Worm (Caenorhabditis elegans) whole organism, L2 larva: ENCODE measurements around the gene C08E8.4.

Experiments used
- C34F6.9 ChIP-seq: fragments of 150-350 bp; optimal IDR thresholded peaks from 2 replicates; lab custom pipeline; 2014; ENCODE audit warnings: missing biosample characterization, missing genetic modification characterization
- F13H6.1 ChIP-seq: sonication (generic microtip); optimal IDR thresholded peaks from 2 replicates; lab custom pipeline; 2016; ENCODE audit warnings: missing genetic modification characterization, missing compliant biosample characterization
- R02D3.7 ChIP-seq: fragments of 150-350 bp; optimal IDR thresholded peaks from 2 replicates; lab custom pipeline; 2014; ENCODE audit warnings: missing biosample characterization, missing genetic modification characterization
- alr-1 ChIP-seq: fragments of 150-350 bp; optimal IDR thresholded peaks from 2 replicates; lab custom pipeline; 2014; ENCODE audit warnings: missing biosample characterization, missing genetic modification characterization
- aly-2 ChIP-seq: fragments of 150-350 bp; optimal IDR thresholded peaks from 2 replicates; lab custom pipeline; 2014; ENCODE audit warnings: missing biosample characterization, missing genetic modification characterization
- ama-1 ChIP-seq: fragments of 150-350 bp; optimal IDR thresholded peaks from 2 replicates; lab custom pipeline; 2018; ENCODE audit warnings: inconsistent platforms
- blmp-1 ChIP-seq: sonication (generic microtip); optimal IDR thresholded peaks from 2 replicates; lab custom pipeline; 2017; ENCODE audit warnings: missing genetic modification characterization, mild to moderate bottlenecking, missing compliant biosample characterization, antibody characterized with exemption, moderate library complexity; ENCODE audit not compliant: insufficient read depth
- ceh-16 ChIP-seq: fragments of 150-350 bp; optimal IDR thresholded peaks from 2 replicates; lab custom pipeline; 2014; ENCODE audit warnings: missing biosample characterization, missing genetic modification characterization
- ceh-82 ChIP-seq: fragments of 150-350 bp; optimal IDR thresholded peaks from 2 replicates; lab custom pipeline; 2014; ENCODE audit warnings: missing biosample characterization, missing genetic modification characterization
- dmd-4 ChIP-seq: sonication (generic microtip); optimal IDR thresholded peaks from 2 replicates; lab custom pipeline; 2017; ENCODE audit warnings: missing biosample characterization, missing genetic modification characterization
- egl-27 ChIP-seq: sonication (generic microtip); optimal IDR thresholded peaks from 3 replicates; lab custom pipeline; 2017; ENCODE audit warnings: missing biosample characterization, missing genetic modification reagents, missing genetic modification characterization
- elt-1 ChIP-seq: fragments of 150-350 bp; optimal IDR thresholded peaks from 2 replicates; lab custom pipeline; 2014; ENCODE audit warnings: missing biosample characterization, missing genetic modification characterization
- gmeb-1 ChIP-seq: fragments of 150-350 bp; optimal IDR thresholded peaks from 2 replicates; lab custom pipeline; 2014; ENCODE audit warnings: missing biosample characterization, missing genetic modification characterization
- lin-11 ChIP-seq: fragments of 150-350 bp; sonication (generic microtip); optimal IDR thresholded peaks from 2 replicates; lab custom pipeline; 2014; ENCODE audit warnings: missing biosample characterization, missing genetic modification characterization, inconsistent platforms, mixed read lengths
- lin-13 ChIP-seq: fragments of 150-350 bp; optimal IDR thresholded peaks from 2 replicates; lab custom pipeline; 2014; ENCODE audit warnings: missing biosample characterization, missing genetic modification reagents, missing genetic modification characterization
- lin-39 ChIP-seq: fragments of 150-350 bp; optimal IDR thresholded peaks from 2 replicates; lab custom pipeline; 2014; ENCODE audit warnings: missing biosample characterization, missing genetic modification reagents, missing genetic modification characterization
- lsy-2 ChIP-seq, 2 experiments: fragments of 150-350 bp in 1 of 2; sonication (generic microtip) in 1 of 2; optimal IDR thresholded peaks; 2 replicates each; lab custom pipeline; 2014 to 2017; ENCODE audit warnings: missing biosample characterization in 2 of 2, missing genetic modification characterization in 2 of 2
- mab-5 ChIP-seq: fragments of 150-350 bp; optimal IDR thresholded peaks from 2 replicates; lab custom pipeline; 2014; ENCODE audit warnings: missing biosample characterization, missing genetic modification characterization
- mbf-1 ChIP-seq: sonication (generic microtip); optimal IDR thresholded peaks from 2 replicates; lab custom pipeline; 2017; ENCODE audit warnings: missing biosample characterization, missing genetic modification characterization
- nhr-10 ChIP-seq: sonication (generic microtip); optimal IDR thresholded peaks from 2 replicates; lab custom pipeline; 2017; ENCODE audit warnings: missing biosample characterization, missing genetic modification characterization
- nhr-12 ChIP-seq: fragments of 150-350 bp; optimal IDR thresholded peaks from 2 replicates; lab custom pipeline; 2014; ENCODE audit warnings: missing biosample characterization, missing genetic modification characterization
- nhr-129 ChIP-seq: fragments of 150-350 bp; optimal IDR thresholded peaks from 2 replicates; lab custom pipeline; 2014; ENCODE audit warnings: missing biosample characterization, missing genetic modification characterization
- nhr-21 ChIP-seq: fragments of 150-350 bp; optimal IDR thresholded peaks from 2 replicates; lab custom pipeline; 2014; ENCODE audit warnings: missing biosample characterization, missing genetic modification characterization
- nhr-23 ChIP-seq: fragments of 150-350 bp; optimal IDR thresholded peaks from 2 replicates; lab custom pipeline; 2014; ENCODE audit warnings: missing biosample characterization, missing genetic modification reagents, missing genetic modification characterization
- nhr-237 ChIP-seq: fragments of 150-350 bp; optimal IDR thresholded peaks from 2 replicates; lab custom pipeline; 2014; ENCODE audit warnings: missing biosample characterization, missing genetic modification characterization
- nhr-25 ChIP-seq: fragments of 150-350 bp; sonication (generic microtip); optimal IDR thresholded peaks from 3 replicates; lab custom pipeline; 2014; ENCODE audit warnings: missing biosample characterization, missing genetic modification characterization
- nhr-77 ChIP-seq: fragments of 150-350 bp; optimal IDR thresholded peaks from 2 replicates; lab custom pipeline; 2014; ENCODE audit warnings: missing biosample characterization, missing genetic modification characterization
- peb-1 ChIP-seq: fragments of 150-350 bp; optimal IDR thresholded peaks from 2 replicates; lab custom pipeline; 2014; ENCODE audit warnings: missing biosample characterization, missing genetic modification characterization
- sem-4 ChIP-seq: fragments of 150-350 bp; optimal IDR thresholded peaks from 2 replicates; lab custom pipeline; 2014; ENCODE audit warnings: missing biosample characterization, missing genetic modification reagents, missing genetic modification characterization
- skn-1 ChIP-seq: sonication (generic microtip); optimal IDR thresholded peaks from 2 replicates; lab custom pipeline; 2017; ENCODE audit warnings: missing biosample characterization, missing genetic modification characterization
- sma-3 ChIP-seq: sonication (generic microtip); optimal IDR thresholded peaks from 2 replicates; lab custom pipeline; 2016; ENCODE audit warnings: missing genetic modification reagents, missing genetic modification characterization, missing compliant biosample characterization
- unc-39 ChIP-seq: fragments of 150-350 bp; optimal IDR thresholded peaks from 2 replicates; lab custom pipeline; 2014; ENCODE audit warnings: missing biosample characterization, missing genetic modification characterization
- unc-55 ChIP-seq: fragments of 150-350 bp; sonication (generic microtip); optimal IDR thresholded peaks from 3 replicates; lab custom pipeline; 2014; ENCODE audit warnings: missing biosample characterization, missing genetic modification reagents, missing genetic modification characterization
- unc-62 ChIP-seq: fragments of 150-350 bp; optimal IDR thresholded peaks from 2 replicates; lab custom pipeline; 2014; ENCODE audit warnings: missing biosample characterization, missing genetic modification reagents, missing genetic modification characterization
- zag-1 ChIP-seq: fragments of 150-350 bp; optimal IDR thresholded peaks from 2 replicates; lab custom pipeline; 2014; ENCODE audit warnings: missing biosample characterization, missing genetic modification characterization
- ztf-11 ChIP-seq: sonication (generic microtip); optimal IDR thresholded peaks from 2 replicates; lab custom pipeline; 2017; ENCODE audit warnings: missing biosample characterization, missing genetic modification characterization
- ztf-4 ChIP-seq: fragments of 150-350 bp; optimal IDR thresholded peaks from 2 replicates; lab custom pipeline; 2014; ENCODE audit warnings: missing biosample characterization, missing genetic modification characterization

Gene C08E8.4

DNA sequence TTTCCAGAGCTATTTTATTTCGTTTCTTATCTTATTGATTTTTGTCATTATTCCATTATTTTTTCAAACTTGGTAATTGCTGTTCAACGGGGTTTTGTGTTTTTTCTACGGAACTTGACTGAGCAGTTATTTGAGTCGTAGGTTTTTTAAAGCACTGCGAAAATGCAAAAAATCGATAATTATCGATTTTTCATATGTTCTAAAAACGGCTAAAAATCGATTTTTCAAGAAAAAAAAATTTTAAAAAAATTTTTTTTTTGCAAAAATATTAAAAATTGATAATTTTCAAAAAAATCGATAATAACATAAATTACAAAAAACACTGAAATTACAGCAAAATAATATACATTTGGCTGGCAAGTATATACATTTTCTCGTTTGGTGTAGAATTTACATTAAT is 3.9 kb downstream of the C08E8.4 start:
- no peak for TF ChIP-seq R02D3.7
- TF ChIP-seq unc-55 (GFP tag; lab: Kevin White, UChicago): no peak
- TF ChIP-seq mab-5: no peak
- TF ChIP-seq gmeb-1 (tag; lab: Kevin White, UChicago): no peak
- no peak for TF ChIP-seq nhr-25
- no peak for TF ChIP-seq ztf-4

DNA sequence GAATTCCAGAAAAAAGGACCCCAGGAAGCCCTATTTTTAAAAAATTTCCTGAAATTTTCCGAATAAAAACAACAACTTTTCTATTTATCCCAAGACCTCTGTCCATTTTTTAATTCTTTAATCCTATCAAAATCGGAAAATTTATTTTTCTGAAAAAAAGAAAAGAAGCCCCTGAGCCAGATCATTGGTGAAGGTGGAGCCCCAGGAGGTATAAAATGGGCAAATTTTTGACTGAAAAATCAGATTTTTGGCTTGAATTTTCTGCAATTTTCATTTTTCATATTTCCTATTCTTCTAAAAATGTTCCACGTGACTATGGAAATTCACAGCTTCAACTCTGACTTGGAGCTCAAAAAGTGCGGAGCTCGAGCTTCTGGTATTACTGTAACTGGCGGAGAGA is 7.2 kb downstream of the C08E8.4 start, which contains the start of gene Y51A2B.8:
Gene Y51A2B.8 (plus strand): TSS at position 301 of the 400 bp plus-strand sequence.
- TF ChIP-seq dmd-4 (tag; lab: Kevin White, UChicago) (no peak), nhr-12 (no peak), egl-27 (tag; lab: Kevin White, UChicago) (no peak), alr-1 (tag; lab: Kevin White, UChicago) (no peak), gmeb-1 (tag; lab: Kevin White, UChicago) (no peak), ceh-16 (tag; lab: Kevin White, UChicago) (no peak), R02D3.7 (no peak), peb-1 (tag; lab: Kevin White, UChicago) (no peak)

DNA sequence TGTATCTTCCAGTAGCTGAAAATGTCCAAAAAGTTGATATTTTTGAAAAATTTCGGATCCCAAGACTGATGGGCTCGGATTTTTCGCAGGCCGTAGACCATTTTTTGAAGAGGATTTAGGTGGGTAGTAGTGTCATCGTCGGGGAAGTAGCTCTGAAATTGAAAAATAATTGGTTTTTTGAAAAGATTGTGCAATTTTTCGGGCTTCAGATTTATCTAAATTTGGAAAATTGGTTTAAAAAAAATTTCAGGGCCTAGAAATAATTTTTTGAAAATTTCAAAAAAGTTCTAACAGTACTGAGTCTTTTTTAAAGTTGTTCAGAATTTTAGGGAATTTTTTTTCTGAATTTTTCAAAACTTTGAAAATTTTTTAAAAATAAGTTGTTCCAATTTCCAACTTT is 10.9 kb downstream of the C08E8.4 start, which contains the start of gene nhr-288:
Gene nhr-288 (minus strand): TSS at position 101 of the 400 bp plus-strand sequence.
- TF ChIP-seq ceh-82 (tag; lab: Kevin White, UChicago) (no peak), nhr-129 (tag; lab: Kevin White, UChicago) (no peak), lin-39 (tag; lab: Kevin White, UChicago) (no peak), ama-1 (no peak), sma-3 (no peak), gmeb-1 (tag; lab: Kevin White, UChicago) (no peak), elt-1 (no peak), unc-55 (GFP tag; lab: Kevin White, UChicago) (no peak), nhr-23 (no peak), lsy-2 (tag; optimal IDR thresholded peaks at IDR 0.05; lab: Kevin White, UChicago) (no peak), dmd-4 (tag; lab: Kevin White, UChicago) (no peak), ceh-16 (tag; lab: Kevin White, UChicago) (no peak), aly-2 (tag; lab: Kevin White, UChicago) (no peak), unc-39 (no peak), mab-5 (no peak), lin-11 (tag; lab: Kevin White, UChicago) (no peak)

ce11 chrV:18389046-18389445 is 17.4 kb downstream of the C08E8.4 start, which contains the start of the genes Y51A2B.4 and Y51A2B.5:
Gene Y51A2B.4 (minus strand): TSS chrV:18389146.
Gene Y51A2B.5 (plus strand): TSS chrV:18389277.
- TF ChIP-seq skn-1 (tag; lab: Kevin White, UChicago) (no peak), unc-62 (no peak), zag-1 (tag; lab: Kevin White, UChicago) (no peak), sem-4 (no peak), blmp-1 (no peak)

- TF ChIP-seq nhr-12: no peak
These were observed 22.6 kb downstream of the C08E8.4 start, which contains the start of gene Y51A2B.6 for ce11 chrV:18394203-18394602. Gene Y51A2B.6 (minus strand): TSS chrV:18394303.

DNA sequence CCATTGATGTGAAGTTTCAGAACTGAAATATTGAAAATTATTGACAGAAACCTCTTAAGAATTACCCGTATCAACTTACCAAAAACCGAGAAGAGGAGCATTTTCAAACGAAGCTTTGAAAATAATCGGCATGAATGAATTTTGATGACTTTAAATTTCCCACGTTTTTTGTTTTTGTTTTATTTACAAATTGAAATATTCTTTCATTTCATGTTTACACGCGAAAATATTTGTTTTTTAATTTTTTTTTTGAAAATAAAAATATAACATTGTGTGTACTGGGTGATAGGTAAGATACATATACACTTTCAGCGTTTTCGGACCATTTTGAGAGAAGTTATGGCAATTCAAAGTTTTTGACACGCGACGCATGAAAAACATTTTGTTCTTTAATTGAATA is 24.0 kb downstream of the C08E8.4 start, which contains the start of gene Y51A2B.9:
Gene Y51A2B.9 (minus strand): TSS at position 101 of the 400 bp plus-strand sequence.
- TF ChIP-seq lin-11 (tag; lab: Kevin White, UChicago): no peak
- TF ChIP-seq nhr-21 (tag; lab: Kevin White, UChicago): no peak
- no peak for TF ChIP-seq nhr-77
- TF ChIP-seq F13H6.1: no peak
- TF ChIP-seq lin-39 (tag; lab: Kevin White, UChicago): no peak
- no peak for TF ChIP-seq C34F6.9 (tag; lab: Kevin White, UChicago)
- no peak for TF ChIP-seq ztf-11 (tag; lab: Kevin White, UChicago)
- no peak for TF ChIP-seq lin-13 (GFP tag; lab: Kevin White, UChicago)
- TF ChIP-seq nhr-10: no peak
- TF ChIP-seq R02D3.7: no peak
- no peak for TF ChIP-seq nhr-25
- TF ChIP-seq lsy-2 (tag; optimal IDR thresholded peaks at IDR 0.05; lab: Kevin White, UChicago): no peak
- TF ChIP-seq nhr-237 (tag; lab: Kevin White, UChicago): no peak
- TF ChIP-seq elt-1: no peak
- TF ChIP-seq mbf-1: no peak
